Worm (Caenorhabditis elegans) whole organism, midembryonic: ENCODE measurements around the gene Y45F10B.3.
"Not testable (repeated sequence)": the region's sequence is repeated elsewhere in the genome, so short reads cannot be mapped to it uniquely, and the experiment has no call there.

Source experiments
- T22C8.4 ChIP-seq: fragments of 200-800 bp; sonication (Bioruptor generic); IDR thresholded peaks from 2 replicates; pipeline ENCODE4 v1.3.6; 2022; ENCODE audit warnings: missing genetic modification characterization, missing compliant biosample characterization
- flt-1 ChIP-seq: fragments of 200-800 bp; sonication (Bioruptor generic); IDR thresholded peaks from 2 replicates; pipeline ENCODE4 v1.3.6; 2022; ENCODE audit warnings: missing genetic modification characterization, missing compliant biosample characterization

ce11 chrIV:13588544-13589043 lies 4.9 kb upstream of the Y45F10B.3 start, which contains the start of gene sru-9:
- TF ChIP-seq flt-1; T22C8.4 (GFP tag; lab: Robert Waterston, UW): not testable (repeated sequence)
